Fruit fly (Drosophila melanogaster) whole organism, pupa: ENCODE data around the gene by.

ENCODE experiments used
- CG10348 ChIP-seq: fragments of 200-800 bp; sonication (Bioruptor generic); IDR thresholded peaks from 2 replicates; pipeline ENCODE4 v1.3.6; 2022; ENCODE audit warnings: missing biosample characterization, missing genetic modification characterization
- CG12605 ChIP-seq: fragments of 200-800 bp; sonication (Bioruptor generic); IDR thresholded peaks from 2 replicates; pipeline ENCODE4 v1.3.6; 2022; ENCODE audit warnings: missing biosample characterization, missing genetic modification characterization
- CG13204 ChIP-seq: fragments of 200-800 bp; sonication (Bioruptor generic); optimal IDR thresholded peaks from 2 replicates; lab custom pipeline; 2018; ENCODE audit warnings: missing biosample characterization, mild to moderate bottlenecking, missing genetic modification characterization, moderate library complexity
- CG14655 ChIP-seq: fragments of 200-800 bp; sonication (Bioruptor generic); optimal IDR thresholded peaks from 3 replicates; lab custom pipeline; 2017; ENCODE audit warnings: mild to moderate bottlenecking, missing biosample characterization, missing genetic modification reagents, missing genetic modification characterization
- CG15710 ChIP-seq: fragments of 200-800 bp; sonication (Bioruptor generic); optimal IDR thresholded peaks from 2 replicates; lab custom pipeline; 2018; ENCODE audit warnings: missing biosample characterization, mild to moderate bottlenecking, missing genetic modification characterization, moderate library complexity
- CG17806 ChIP-seq: fragments of 200-800 bp; sonication (Bioruptor generic); optimal IDR thresholded peaks from 2 replicates; lab custom pipeline; 2018; ENCODE audit warnings: missing biosample characterization, mild to moderate bottlenecking, missing genetic modification characterization, moderate library complexity
- CG32121 ChIP-seq: fragments of 200-800 bp; sonication (Bioruptor generic); IDR thresholded peaks from 2 replicates; pipeline ENCODE4 v1.3.6; 2022; ENCODE audit warnings: missing biosample characterization, missing genetic modification characterization
- CG34367 ChIP-seq: fragments of 200-800 bp; sonication (Bioruptor generic); optimal IDR thresholded peaks from 2 replicates; lab custom pipeline; 2018; ENCODE audit warnings: missing biosample characterization, mild to moderate bottlenecking, missing genetic modification characterization
- CG4496 ChIP-seq: fragments of 200-800 bp; sonication (Bioruptor generic); IDR thresholded peaks from 3 replicates; pipeline ENCODE4 v1.3.6; 2022; ENCODE audit warnings: missing biosample characterization, missing genetic modification characterization
- CG8159 ChIP-seq: fragments of 200-800 bp; sonication (Bioruptor generic); optimal IDR thresholded peaks from 3 replicates; lab custom pipeline; 2018; ENCODE audit warnings: missing biosample characterization, mild to moderate bottlenecking, missing genetic modification characterization, moderate library complexity
- CG8301 ChIP-seq: fragments of 200-800 bp; sonication (Bioruptor generic); optimal IDR thresholded peaks from 2 replicates; lab custom pipeline; 2018; ENCODE audit warnings: missing biosample characterization, mild to moderate bottlenecking, missing genetic modification characterization
- CG9948 ChIP-seq: fragments of 200-800 bp; sonication (Bioruptor generic); optimal IDR thresholded peaks from 2 replicates; lab custom pipeline; 2018; ENCODE audit warnings: missing biosample characterization, mild to moderate bottlenecking, missing genetic modification characterization, moderate library complexity
- D1 ChIP-seq: fragments of 200-800 bp; sonication (Bioruptor generic); optimal IDR thresholded peaks from 2 replicates; lab custom pipeline; 2018; ENCODE audit warnings: missing biosample characterization, mild to moderate bottlenecking, missing genetic modification characterization, moderate library complexity
- EcR ChIP-seq: fragments of 200-800 bp; sonication (Bioruptor generic); optimal IDR thresholded peaks from 3 replicates; lab custom pipeline; 2019; ENCODE audit warnings: missing biosample characterization, missing genetic modification characterization, mild to moderate bottlenecking, moderate library complexity, missing genetic modification reagents
- Ets98B ChIP-seq: fragments of 200-800 bp; sonication (Bioruptor generic); IDR thresholded peaks from 2 replicates; pipeline ENCODE4 v1.3.6; 2022; ENCODE audit warnings: missing biosample characterization, missing genetic modification characterization
- Pif1A ChIP-seq: fragments of 200-800 bp; sonication (Bioruptor generic); optimal IDR thresholded peaks from 3 replicates; lab custom pipeline; 2016; ENCODE audit warnings: missing biosample characterization, missing genetic modification characterization
- Pif1B ChIP-seq: fragments of 200-800 bp; sonication (Bioruptor generic); optimal IDR thresholded peaks from 3 replicates; lab custom pipeline; 2016; ENCODE audit warnings: missing biosample characterization, missing genetic modification characterization
- Snoo ChIP-seq: fragments of 200-800 bp; sonication (Bioruptor generic); optimal IDR thresholded peaks from 3 replicates; lab custom pipeline; 2017; ENCODE audit warnings: missing biosample characterization, mild to moderate bottlenecking, missing genetic modification characterization, inconsistent platforms
- fd96Ca ChIP-seq: fragments of 200-800 bp; sonication (Bioruptor generic); IDR thresholded peaks from 3 replicates; pipeline ENCODE4 v1.3.6; 2022; ENCODE audit warnings: missing biosample characterization, missing genetic modification characterization
- gl ChIP-seq: fragments of 200-800 bp; sonication (Bioruptor generic); optimal IDR thresholded peaks from 2 replicates; lab custom pipeline; 2018; ENCODE audit warnings: missing biosample characterization, mild to moderate bottlenecking, missing genetic modification characterization
- rn ChIP-seq: fragments of 200-800 bp; sonication (Bioruptor generic); IDR thresholded peaks from 2 replicates; pipeline ENCODE4 v1.3.6; 2022; ENCODE audit warnings: missing biosample characterization, missing genetic modification characterization

by gene

DNA sequence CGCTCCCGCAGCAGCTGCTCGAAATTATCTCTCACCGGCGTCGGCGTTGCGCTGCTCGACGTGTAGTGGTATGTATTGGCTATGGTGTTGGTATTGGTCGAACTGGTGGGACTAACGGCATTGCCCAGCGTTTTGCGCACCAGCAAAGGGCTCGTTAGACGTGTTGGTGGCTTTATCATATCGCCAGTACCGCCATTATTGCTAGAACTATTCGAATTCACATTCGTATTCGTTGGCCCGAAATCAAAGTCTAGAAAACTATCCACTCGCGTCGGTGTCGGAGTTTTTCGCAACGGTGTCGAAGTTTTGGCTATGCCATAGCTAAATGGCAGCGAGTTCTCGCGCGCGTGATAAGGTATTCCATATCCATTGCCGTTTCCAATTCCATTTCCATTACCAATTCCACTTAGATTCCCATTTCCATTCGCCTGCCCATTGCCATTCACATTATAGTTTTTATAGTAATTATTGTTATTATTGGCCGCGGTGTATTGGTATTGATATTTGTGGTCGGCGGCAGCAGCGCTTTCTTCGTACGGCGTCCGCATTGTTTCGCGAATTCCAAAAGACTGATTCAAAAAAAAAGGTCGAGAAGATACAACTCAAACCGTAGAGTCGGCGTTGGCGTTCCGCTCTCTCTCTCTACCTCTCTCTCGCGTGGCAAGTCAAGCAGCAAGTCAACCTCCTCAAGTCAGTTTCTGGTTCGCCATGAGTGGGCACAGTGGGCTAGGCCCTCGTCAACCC lies at the start of gene by:
Gene by, minus strand, starts transcription at position 575 of the 744 bp plus-strand sequence.
- TF ChIP-seq CG15710 (tag; lab: Kevin White, UChicago): no peak
- no peak for TF ChIP-seq D1 (tag; lab: Kevin White, UChicago)
- no peak; the same call in 1 of the 2 replicates for TF ChIP-seq Ets98B (GFP tag; lab: Robert Waterston, UW)
- TF ChIP-seq CG32121: no peak
- TF ChIP-seq CG13204 (GFP tag; lab: Kevin White, UChicago): no peak
- TF ChIP-seq Snoo (tag; lab: Kevin White, UChicago): no peak
- TF ChIP-seq CG8159: no peak
- no peak for TF ChIP-seq fd96Ca
- no peak for TF ChIP-seq rn
- no peak; the same call in 2 of the 3 replicates for TF ChIP-seq CG4496
- no peak for TF ChIP-seq CG17806
- no peak for TF ChIP-seq CG10348
- no peak; the same call in 1 of the 2 replicates for TF ChIP-seq CG12605 (GFP tag; lab: Robert Waterston, UW)
- no peak for TF ChIP-seq CG9948 (tag; lab: Kevin White, UChicago)
- TF ChIP-seq Pif1B: no peak
- TF ChIP-seq gl: no peak
- TF ChIP-seq CG8301 (tag; lab: Kevin White, UChicago): no peak
- TF ChIP-seq, all 21 proteins: peak for 0

DNA sequence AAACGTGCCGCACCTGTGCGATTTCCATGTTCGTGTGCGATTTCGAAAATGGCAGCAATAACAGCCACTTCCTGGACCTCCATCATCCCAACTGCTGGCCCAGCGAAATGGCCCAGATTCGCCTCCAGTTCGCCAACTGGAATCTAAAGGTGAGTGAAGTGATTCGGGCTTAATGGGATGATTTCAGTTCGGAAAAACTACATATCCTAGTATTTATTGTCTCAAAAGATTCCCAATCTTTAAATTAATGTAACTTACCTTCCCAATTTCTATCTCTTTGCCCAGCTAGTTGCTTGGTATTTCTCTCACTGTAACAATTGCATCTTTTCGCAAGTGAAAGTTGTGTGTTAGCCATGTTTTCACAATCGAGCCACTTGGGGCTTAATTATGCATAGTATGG lies 49.2 kb upstream of the by start:
- TF ChIP-seq fd96Ca: no peak
- TF ChIP-seq CG8301 (tag; lab: Kevin White, UChicago): no peak
- TF ChIP-seq Ets98B (GFP tag; lab: Robert Waterston, UW): no peak
- no peak; the same call in 1 of the 2 replicates for TF ChIP-seq CG32121
- no peak for TF ChIP-seq CG34367 (tag; lab: Kevin White, UChicago)
- no peak for TF ChIP-seq CG17806
- no peak for TF ChIP-seq gl
- TF ChIP-seq CG13204 (GFP tag; lab: Kevin White, UChicago): no peak
- TF ChIP-seq CG10348: no peak
- no peak for TF ChIP-seq Pif1B
- TF ChIP-seq CG4496: no peak
- no peak for TF ChIP-seq CG12605 (GFP tag; lab: Robert Waterston, UW)
- TF ChIP-seq Snoo (tag; lab: Kevin White, UChicago): no peak
- TF ChIP-seq EcR (GFP tag; lab: Kevin White, UChicago): no peak
- no peak for TF ChIP-seq rn

DNA sequence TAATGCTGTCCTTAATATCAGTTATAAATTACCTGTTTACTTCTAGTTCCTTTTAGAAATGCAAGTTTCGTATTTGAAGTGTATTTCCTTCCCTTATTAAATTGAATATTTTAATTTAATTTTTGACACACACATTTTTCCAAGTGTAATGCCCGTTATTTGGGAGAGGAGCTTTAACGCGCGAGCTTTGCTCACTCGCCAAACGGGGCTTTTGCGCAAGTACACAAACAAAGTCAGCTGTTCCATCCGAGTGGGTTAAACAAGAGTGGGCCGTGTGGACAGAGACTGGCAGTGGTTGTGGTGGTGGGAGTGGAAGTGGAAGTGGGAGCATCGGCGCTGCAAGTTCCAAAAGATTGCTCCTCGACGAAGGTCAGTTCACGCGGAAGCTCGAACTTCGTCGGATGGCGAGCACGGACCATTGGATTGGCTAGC lies 48.3 kb upstream of the by start, which contains the start of gene CG8301:
Gene CG8301, plus strand, starts transcription at position 218 of the 432 bp plus-strand sequence.
- TF ChIP-seq CG9948 (tag; lab: Kevin White, UChicago): no peak
- no peak for TF ChIP-seq D1 (tag; lab: Kevin White, UChicago)
- no peak for TF ChIP-seq CG15710 (tag; lab: Kevin White, UChicago)
- peak; percentile 53; the same call in 1 of the 2 replicates for TF ChIP-seq CG12605 (GFP tag; lab: Robert Waterston, UW)
- TF ChIP-seq Pif1B: peak; percentile 26
- peak; percentile 24; the same call in 1 of the 3 replicates for TF ChIP-seq CG4496
- no peak for TF ChIP-seq CG10348
- TF ChIP-seq Pif1A: no peak
- no peak for TF ChIP-seq rn
- no peak for TF ChIP-seq CG13204 (GFP tag; lab: Kevin White, UChicago)
- no peak for TF ChIP-seq CG14655 (GFP tag; lab: Kevin White, UChicago)
- TF ChIP-seq Ets98B (GFP tag; lab: Robert Waterston, UW): peak; percentile 63; the same call in 1 of the 2 replicates
- TF ChIP-seq CG8301 (tag; lab: Kevin White, UChicago): peak; percentile 75
- TF ChIP-seq EcR (GFP tag; lab: Kevin White, UChicago): no peak
- TF ChIP-seq fd96Ca: 0 out of 3 replicates have a peak, but pooled peaks have one; percentile 26
- TF ChIP-seq CG32121: peak; percentile 55; the same call in 1 of the 2 replicates
- peak; percentile 26 for TF ChIP-seq CG17806
- no peak for TF ChIP-seq gl
- peak; percentile 10 for TF ChIP-seq CG8159
- peak; percentile 8 for TF ChIP-seq Snoo (tag; lab: Kevin White, UChicago)
- no peak for TF ChIP-seq CG34367 (tag; lab: Kevin White, UChicago)

DNA sequence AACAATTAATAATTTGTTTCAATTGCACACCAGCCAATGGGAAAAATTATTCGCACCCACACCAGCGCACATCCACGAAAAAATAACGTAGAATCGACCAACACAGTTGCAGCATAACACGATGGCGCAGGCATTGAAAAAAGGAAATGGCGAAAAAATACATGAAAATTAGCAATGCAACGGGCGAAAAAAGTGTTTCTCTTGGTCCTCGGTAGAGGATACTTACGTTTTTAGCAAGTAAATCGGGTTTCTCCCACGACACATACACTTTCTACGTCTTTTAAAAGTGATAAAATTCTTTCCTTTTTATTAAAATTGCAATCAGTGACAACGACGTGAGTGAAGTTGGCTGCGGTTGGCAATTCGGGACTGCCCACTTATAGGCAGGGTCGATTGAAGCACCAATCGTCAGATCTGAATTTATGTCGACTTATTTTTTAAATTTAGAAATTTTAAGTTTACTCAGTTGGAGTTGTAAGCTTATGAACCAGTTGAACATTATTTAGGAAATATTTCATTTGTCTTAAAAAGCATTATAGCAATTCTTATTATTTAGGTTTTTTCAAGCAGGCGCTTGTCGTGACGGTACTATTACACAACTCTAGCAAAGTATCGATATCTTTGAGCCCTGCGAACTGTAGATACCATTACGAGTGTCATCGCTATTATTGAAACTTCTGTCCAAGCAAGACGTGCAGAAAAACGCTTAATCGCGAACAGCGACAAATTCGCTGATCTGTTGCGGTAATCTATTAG lies 44.7 kb upstream of the by start, which contains the start of the genes Kap-alpha3 and Son:
Gene Kap-alpha3, minus strand, starts transcription at position 352 of the 756 bp plus-strand sequence.
Gene Son, plus strand, starts transcription at position 661 of the 756 bp plus-strand sequence.
- peak; percentile 73; the same call in 2 of the 3 replicates for TF ChIP-seq fd96Ca
- TF ChIP-seq CG17806: peak; percentile 36
- TF ChIP-seq CG13204 (GFP tag; lab: Kevin White, UChicago): no peak
- peak; percentile 83 for TF ChIP-seq Pif1A
- TF ChIP-seq EcR (GFP tag; lab: Kevin White, UChicago): no peak
- no peak for TF ChIP-seq D1 (tag; lab: Kevin White, UChicago)
- TF ChIP-seq gl: peak; percentile 57
- peak; percentile 59 for TF ChIP-seq CG9948 (tag; lab: Kevin White, UChicago)
- no peak for TF ChIP-seq CG14655 (GFP tag; lab: Kevin White, UChicago)
- TF ChIP-seq CG10348: no peak
- peak; percentile 72 for TF ChIP-seq CG8159
- TF ChIP-seq CG8301 (tag; lab: Kevin White, UChicago): peak; percentile 77
- TF ChIP-seq CG34367 (tag; lab: Kevin White, UChicago): peak; percentile 74
- TF ChIP-seq Pif1B: peak; percentile 75
- TF ChIP-seq rn: peak; percentile 52
- TF ChIP-seq Snoo (tag; lab: Kevin White, UChicago): peak; percentile 91
- no peak for TF ChIP-seq CG12605 (GFP tag; lab: Robert Waterston, UW)
- peak; percentile 79 for TF ChIP-seq CG32121
- peak; percentile 89 for TF ChIP-seq CG4496
- peak; percentile 73 for TF ChIP-seq Ets98B (GFP tag; lab: Robert Waterston, UW)
- peak; percentile 79 for TF ChIP-seq CG15710 (tag; lab: Kevin White, UChicago)
